Fruit fly (Drosophila melanogaster): ENCODE measurements around the gene CG17196.

Gene CG17196

DNA sequence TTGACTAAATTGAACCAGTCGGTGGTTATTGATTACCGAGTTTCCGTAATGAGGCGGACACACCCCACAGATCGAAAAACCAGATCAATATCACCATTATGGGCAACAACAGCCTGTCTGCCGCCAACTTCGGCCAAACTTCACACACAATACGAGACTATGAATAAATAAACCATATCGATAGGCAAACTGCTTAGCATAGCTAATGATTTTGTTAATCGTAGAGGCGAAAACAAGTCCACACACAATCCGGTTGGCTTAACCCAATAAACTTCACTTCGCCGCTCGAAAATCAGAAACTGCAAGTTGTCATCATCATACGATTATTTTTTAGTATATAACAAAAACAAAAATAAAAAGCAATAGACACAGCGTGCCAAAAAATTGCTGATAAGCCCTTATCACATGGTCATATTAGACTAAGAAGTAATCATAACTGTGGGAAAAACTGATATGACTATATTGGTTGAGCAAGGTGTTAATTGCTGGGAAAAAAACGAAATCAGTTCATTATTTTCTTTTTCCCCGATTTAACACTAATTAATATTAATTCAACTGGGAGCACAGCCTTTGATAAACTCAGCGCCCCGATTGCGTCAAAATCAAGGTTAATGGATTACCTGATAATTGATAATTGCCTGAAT, 20.1 kb downstream of the CG17196 start (continued):
- TF ChIP-seq CG15479 (GFP tag; optimal IDR thresholded peaks at IDR 0.05) (no peak), stc (GFP tag; IDR thresholded peaks at IDR 0.05) (no peak), CG31224 (GFP tag; IDR thresholded peaks at IDR 0.05) (0 out of 2 replicates have a peak, but pooled peaks have one; percentile 30), sens (GFP tag) (peak; percentile 48), luna (GFP tag; optimal IDR thresholded peaks at IDR 0.05) (no peak), mirr (GFP tag; optimal IDR thresholded peaks at IDR 0.05) (peak; percentile 62), cad (GFP tag; optimal IDR thresholded peaks at IDR 0.05) (no peak), Awh (GFP tag; IDR thresholded peaks at IDR 0.05) (peak; percentile 95)

DNA sequence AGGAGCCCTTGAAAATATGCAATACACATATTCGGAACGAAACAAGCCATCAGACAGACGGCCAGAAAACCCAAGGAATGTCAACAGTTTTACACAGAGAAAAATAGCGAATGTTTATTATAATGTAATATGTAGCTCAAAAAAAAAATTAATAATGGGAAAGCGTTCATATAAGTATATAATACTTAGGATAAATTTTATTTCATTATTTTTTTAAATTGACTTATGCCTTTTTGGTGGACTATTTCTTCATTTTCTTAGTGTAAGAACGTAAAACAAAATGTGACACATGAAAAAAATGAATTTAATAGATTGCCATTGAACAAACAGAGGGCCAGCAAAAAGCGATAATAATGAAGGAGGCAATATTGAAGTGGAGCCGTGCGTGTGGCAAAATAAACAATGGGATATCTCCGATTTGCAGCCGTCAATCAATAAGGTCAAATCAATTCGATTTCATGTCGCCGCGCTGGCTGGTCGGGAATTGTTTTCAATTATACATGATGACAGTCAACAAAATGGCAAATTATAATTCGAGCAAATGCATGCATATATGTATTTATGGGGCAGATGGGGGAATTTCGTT, 21.1 kb downstream of the CG17196 start:
- TF ChIP-seq kay (GFP tag; optimal IDR thresholded peaks at IDR 0.05) (no peak), CG2678 (tag; optimal IDR thresholded peaks at IDR 0.05) (peak; percentile 75), Awh (GFP tag; IDR thresholded peaks at IDR 0.05) (no peak; the same call in 1 of the 2 replicates), peb (GFP tag; IDR thresholded peaks at IDR 0.05) (no peak), Bdp1 (GFP tag; optimal IDR thresholded peaks at IDR 0.05) (no peak), CG12155 (GFP tag; optimal IDR thresholded peaks at IDR 0.05) (no peak), Bgb (GFP tag; IDR thresholded peaks at IDR 0.05; ENCODE audit: partially characterized antibody) (no peak), CG32532 (GFP tag; IDR thresholded peaks at IDR 0.05) (peak; percentile 59; the same call in 1 of the 2 replicates), CG16779 (GFP tag; IDR thresholded peaks at IDR 0.05) (no peak), CG14667 (GFP tag; IDR thresholded peaks at IDR 0.05) (0 out of 2 replicates have a peak, but pooled peaks have one; percentile 18), gcm (GFP tag; optimal IDR thresholded peaks at IDR 0.05) (no peak), CG1792 (GFP tag; optimal IDR thresholded peaks at IDR 0.05) (no peak), amos (GFP tag; IDR thresholded peaks at IDR 0.05; ENCODE audit: partially characterized antibody) (no peak), Pdp1 (GFP tag; optimal IDR thresholded peaks at IDR 0.05) (no peak), slbo (GFP tag; IDR thresholded peaks at IDR 0.05) (peak; percentile 38; the same call in 1 of the 2 replicates), CG10654 (GFP tag; optimal IDR thresholded peaks at IDR 0.05) (peak; percentile 36), crp (GFP tag; optimal IDR thresholded peaks at IDR 0.05) (no peak), CG14860 (GFP tag; IDR thresholded peaks at IDR 0.05; ENCODE audit: partially characterized antibody) (no peak), al (GFP tag; IDR thresholded peaks at IDR 0.05) (peak; percentile 15; the same call in 1 of the 2 replicates), CG7839 (tag; optimal IDR thresholded peaks at IDR 0.05) (peak; percentile 81), bsh (GFP tag; optimal IDR thresholded peaks at IDR 0.05) (no peak), Meics (GFP tag; optimal IDR thresholded peaks at IDR 0.05) (peak; percentile 50), NC2α (GFP tag; optimal IDR thresholded peaks at IDR 0.05) (no peak), CG11093 (GFP tag; IDR thresholded peaks at IDR 0.05) (no peak), Atf3 (GFP tag; optimal IDR thresholded peaks at IDR 0.05) (no peak), eyg (GFP tag; optimal IDR thresholded peaks at IDR 0.05) (no peak), Aef1 (GFP tag; IDR thresholded peaks at IDR 0.05) (no peak), CG13424 (tag; optimal IDR thresholded peaks at IDR 0.05) (no peak), chif (GFP tag; optimal IDR thresholded peaks at IDR 0.05) (no peak), D (optimal IDR thresholded peaks at IDR 0.05) (no peak), D (GFP tag; optimal IDR thresholded peaks at IDR 0.05) (no peak), Fer1 (GFP tag; optimal IDR thresholded peaks at IDR 0.05) (no peak), tio (GFP tag; optimal IDR thresholded peaks at IDR 0.05) (peak; percentile 2), CG30403 (GFP tag; optimal IDR thresholded peaks at IDR 0.05) (peak; percentile 10), CG13296 (GFP tag; optimal IDR thresholded peaks at IDR 0.05) (no peak), esg (GFP tag; conservative IDR thresholded peaks at IDR 0.05) (0 out of 2 replicates have a peak, but pooled peaks have one; percentile 26), Abd-B (GFP tag; optimal IDR thresholded peaks at IDR 0.05) (peak; percentile 73), CG11504 (tag; optimal IDR thresholded peaks at IDR 0.05) (peak; percentile 28), nmo (GFP tag; optimal IDR thresholded peaks at IDR 0.05) (peak; percentile 64), CG3163 (GFP tag; optimal IDR thresholded peaks at IDR 0.05) (no peak), Ptx1 (GFP tag; IDR thresholded peaks at IDR 0.05) (peak; percentile 43)

Data from whole organism, embryonic.